Worm (Caenorhabditis elegans): ENCODE measurements around the gene unc-44.
A peak's percentile ranks its signal among the peaks of the same experiment; 100 is the strongest.

DNA sequence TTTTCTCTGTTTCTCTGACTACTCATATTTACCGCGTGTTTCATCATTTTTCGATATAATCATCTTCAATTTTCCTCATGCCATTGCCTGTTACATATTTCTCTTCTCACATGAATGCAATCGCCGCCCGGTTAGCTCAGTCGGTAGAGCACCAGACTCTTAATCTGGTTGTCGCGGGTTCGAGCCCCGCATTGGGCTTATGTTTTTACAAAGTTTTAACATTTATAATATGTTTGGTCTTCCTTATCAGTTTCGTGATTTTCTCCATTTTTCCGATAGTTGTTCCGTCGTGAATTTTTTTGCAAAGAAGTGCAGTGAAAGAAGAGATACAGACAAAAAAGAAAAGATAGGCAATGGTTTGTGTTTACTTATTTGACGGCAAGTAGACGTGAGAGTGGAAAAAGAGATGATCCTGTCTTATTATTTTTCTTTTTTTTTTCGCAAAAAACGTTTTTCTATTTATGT, 8.3 kb upstream of the unc-44 start:
- TF ChIP-seq ceh-82 (tag; optimal IDR thresholded peaks at IDR 0.05) (peak; percentile 28), fos-1 (tag; optimal IDR thresholded peaks at IDR 0.05) (peak; percentile 58), nhr-77 (tag; optimal IDR thresholded peaks at IDR 0.05) (no peak), ama-1 (optimal IDR thresholded peaks at IDR 0.05) (no peak), snpc-4 (tag; optimal IDR thresholded peaks at IDR 0.05) (peak; percentile 81), unc-62 (GFP tag; optimal IDR thresholded peaks at IDR 0.05) (no peak)

All from whole organism, L3 larva.